Fruit fly (Drosophila melanogaster) S2 (cell line): ENCODE results near the gene Polr2H.

Experiments used
- CG8478 ChIP-seq: fragments of >200 bp; optimal IDR thresholded peaks from 2 replicates; lab custom pipeline; 2018
- CTCF ChIP-seq, 2 experiments: fragments of >200 bp; optimal IDR thresholded peaks; 2 replicates each; lab custom pipeline; 2018

dm6 chr3L:21773855-21774254, 45.1 kb downstream of the Polr2H start:
- TF ChIP-seq CG8478: no peak
- no peak for TF ChIP-seq CTCF (optimal IDR thresholded peaks at IDR 0.05; lab: Kevin White, UChicago)
